Fruit fly (Drosophila melanogaster) whole organism, embryonic: ENCODE results near the gene Gss1.

Experiments used
- CG12104 ChIP-seq: fragments of 200-800 bp; sonication (Bioruptor generic); optimal IDR thresholded peaks from 3 replicates; lab custom pipeline; 2016; ENCODE audit warnings: missing biosample characterization, missing genetic modification characterization
- CG43689 ChIP-seq: fragments of 200-800 bp; sonication (Bioruptor generic); IDR thresholded peaks from 2 replicates; pipeline ENCODE4 v1.3.6; 2022; ENCODE audit warnings: missing biosample characterization, missing genetic modification characterization
- CG4424 ChIP-seq: fragments of 200-800 bp; sonication (Bioruptor generic); optimal IDR thresholded peaks from 3 replicates; lab custom pipeline; 2016; ENCODE audit warnings: missing biosample characterization, missing genetic modification characterization
- CG8944 ChIP-seq: fragments of 200-800 bp; sonication (Bioruptor generic); optimal IDR thresholded peaks from 3 replicates; lab custom pipeline; 2016; ENCODE audit warnings: missing biosample characterization, missing genetic modification characterization
- CrebB ChIP-seq: fragments of 200-800 bp; sonication (Bioruptor generic); optimal IDR thresholded peaks from 3 replicates; lab custom pipeline; 2018; ENCODE audit warnings: missing biosample characterization, mild to moderate bottlenecking, missing genetic modification characterization
- gfzf ChIP-seq: fragments of 200-800 bp; sonication (Bioruptor generic); optimal IDR thresholded peaks from 2 replicates; lab custom pipeline; 2016; ENCODE audit warnings: missing biosample characterization, mild to moderate bottlenecking, missing genetic modification characterization, moderate library complexity
- insv ChIP-seq, 2 experiments: fragments of 200-800 bp; sonication (Bioruptor generic); optimal IDR thresholded peaks; 3 replicates each; lab custom pipeline; 2016 to 2018; ENCODE audit warnings: missing biosample characterization in 2 of 2, missing genetic modification characterization in 2 of 2
- psq ChIP-seq: fragments of 200-800 bp; sonication (Bioruptor generic); optimal IDR thresholded peaks from 2 replicates; lab custom pipeline; 2017; ENCODE audit warnings: missing biosample characterization, missing genetic modification characterization
- twi ChIP-seq: fragments of 200-800 bp; optimal IDR thresholded peaks from 2 replicates; lab custom pipeline; 2019; ENCODE audit warnings: missing biosample characterization, mild to moderate bottlenecking, missing genetic modification characterization, moderate library complexity
- tx ChIP-seq: fragments of 200-800 bp; sonication (Bioruptor generic); optimal IDR thresholded peaks from 2 replicates; lab custom pipeline; 2016; ENCODE audit warnings: missing biosample characterization, missing genetic modification characterization

dm6 chrX:17910606-17910940 is 21.2 kb downstream of the Gss1 start:
- TF ChIP-seq twi (tag; lab: Kevin White, UChicago), result no peak
- TF ChIP-seq CG12104 (GFP tag; lab: Kevin White, UChicago), result no peak
- no peak for TF ChIP-seq insv (GFP tag; optimal IDR thresholded peaks at IDR 0.05; lab: Kevin White, UChicago)
- TF ChIP-seq CrebB (tag; lab: Kevin White, UChicago), result no peak
- no peak for TF ChIP-seq CG4424 (GFP tag; lab: Kevin White, UChicago)
- no peak for TF ChIP-seq gfzf
- TF ChIP-seq CG8944 (GFP tag; lab: Kevin White, UChicago), result no peak
- TF ChIP-seq CG43689 (GFP tag; lab: Robert Waterston, UW), result no peak
- TF ChIP-seq psq (GFP tag; lab: Kevin White, UChicago), result no peak
- TF ChIP-seq tx (GFP tag; lab: Kevin White, UChicago), result no peak
